Worm (Caenorhabditis elegans) whole organism, L2 larva: Measurements from ENCODE around the gene ekl-5.

Experiments used
- C34F6.9 ChIP-seq: fragments of 150-350 bp; optimal IDR thresholded peaks from 2 replicates; lab custom pipeline; 2014; ENCODE audit warnings: missing biosample characterization, missing genetic modification characterization
- F13H6.1 ChIP-seq: sonication (generic microtip); optimal IDR thresholded peaks from 2 replicates; lab custom pipeline; 2016; ENCODE audit warnings: missing genetic modification characterization, missing compliant biosample characterization
- R02D3.7 ChIP-seq: fragments of 150-350 bp; optimal IDR thresholded peaks from 2 replicates; lab custom pipeline; 2014; ENCODE audit warnings: missing biosample characterization, missing genetic modification characterization
- Y55F3AM.14 ChIP-seq: fragments of 200-800 bp; sonication (Bioruptor generic); optimal IDR thresholded peaks from 2 replicates; lab custom pipeline; 2018; ENCODE audit warnings: mild to moderate bottlenecking, missing genetic modification characterization, missing compliant biosample characterization
- alr-1 ChIP-seq: fragments of 150-350 bp; optimal IDR thresholded peaks from 2 replicates; lab custom pipeline; 2014; ENCODE audit warnings: missing biosample characterization, missing genetic modification characterization
- ama-1 ChIP-seq: fragments of 150-350 bp; optimal IDR thresholded peaks from 2 replicates; lab custom pipeline; 2018; ENCODE audit warnings: inconsistent platforms
- blmp-1 ChIP-seq: sonication (generic microtip); optimal IDR thresholded peaks from 2 replicates; lab custom pipeline; 2017; ENCODE audit warnings: missing genetic modification characterization, mild to moderate bottlenecking, missing compliant biosample characterization, antibody characterized with exemption, moderate library complexity; ENCODE audit not compliant: insufficient read depth
- ceh-16 ChIP-seq: fragments of 150-350 bp; optimal IDR thresholded peaks from 2 replicates; lab custom pipeline; 2014; ENCODE audit warnings: missing biosample characterization, missing genetic modification characterization
- crh-2 ChIP-seq: sonication (generic microtip); optimal IDR thresholded peaks from 2 replicates; lab custom pipeline; 2017; ENCODE audit warnings: missing biosample characterization, missing genetic modification characterization
- dmd-4 ChIP-seq: sonication (generic microtip); optimal IDR thresholded peaks from 2 replicates; lab custom pipeline; 2017; ENCODE audit warnings: missing biosample characterization, missing genetic modification characterization
- egl-27 ChIP-seq: sonication (generic microtip); optimal IDR thresholded peaks from 3 replicates; lab custom pipeline; 2017; ENCODE audit warnings: missing biosample characterization, missing genetic modification reagents, missing genetic modification characterization
- elt-3 ChIP-seq: sonication (generic microtip); optimal IDR thresholded peaks from 2 replicates; lab custom pipeline; 2017; ENCODE audit warnings: missing biosample characterization, missing genetic modification characterization
- fos-1 ChIP-seq: fragments of 150-350 bp; optimal IDR thresholded peaks from 2 replicates; lab custom pipeline; 2014; ENCODE audit warnings: missing biosample characterization, missing genetic modification characterization
- lin-13 ChIP-seq: fragments of 150-350 bp; optimal IDR thresholded peaks from 2 replicates; lab custom pipeline; 2014; ENCODE audit warnings: missing biosample characterization, missing genetic modification reagents, missing genetic modification characterization
- lsy-2 ChIP-seq, 2 experiments: fragments of 150-350 bp in 1 of 2; sonication (generic microtip) in 1 of 2; optimal IDR thresholded peaks; 2 replicates each; lab custom pipeline; 2014 to 2017; ENCODE audit warnings: missing biosample characterization in 2 of 2, missing genetic modification characterization in 2 of 2
- nhr-10 ChIP-seq: sonication (generic microtip); optimal IDR thresholded peaks from 2 replicates; lab custom pipeline; 2017; ENCODE audit warnings: missing biosample characterization, missing genetic modification characterization
- nhr-11 ChIP-seq: fragments of 150-350 bp; optimal IDR thresholded peaks from 2 replicates; lab custom pipeline; 2014; ENCODE audit warnings: missing biosample characterization, missing genetic modification characterization
- nhr-12 ChIP-seq: fragments of 150-350 bp; optimal IDR thresholded peaks from 2 replicates; lab custom pipeline; 2014; ENCODE audit warnings: missing biosample characterization, missing genetic modification characterization
- nhr-129 ChIP-seq: fragments of 150-350 bp; optimal IDR thresholded peaks from 2 replicates; lab custom pipeline; 2014; ENCODE audit warnings: missing biosample characterization, missing genetic modification characterization
- nhr-21 ChIP-seq: fragments of 150-350 bp; optimal IDR thresholded peaks from 2 replicates; lab custom pipeline; 2014; ENCODE audit warnings: missing biosample characterization, missing genetic modification characterization
- nhr-23 ChIP-seq: fragments of 150-350 bp; optimal IDR thresholded peaks from 2 replicates; lab custom pipeline; 2014; ENCODE audit warnings: missing biosample characterization, missing genetic modification reagents, missing genetic modification characterization
- nhr-25 ChIP-seq: fragments of 150-350 bp; sonication (generic microtip); optimal IDR thresholded peaks from 3 replicates; lab custom pipeline; 2014; ENCODE audit warnings: missing biosample characterization, missing genetic modification characterization
- nhr-6 ChIP-seq: fragments of 150-350 bp; optimal IDR thresholded peaks from 2 replicates; lab custom pipeline; 2014; ENCODE audit warnings: missing biosample characterization, missing genetic modification characterization
- nhr-77 ChIP-seq: fragments of 150-350 bp; optimal IDR thresholded peaks from 2 replicates; lab custom pipeline; 2014; ENCODE audit warnings: missing biosample characterization, missing genetic modification characterization
- peb-1 ChIP-seq: fragments of 150-350 bp; optimal IDR thresholded peaks from 2 replicates; lab custom pipeline; 2014; ENCODE audit warnings: missing biosample characterization, missing genetic modification characterization
- sma-3 ChIP-seq: sonication (generic microtip); optimal IDR thresholded peaks from 2 replicates; lab custom pipeline; 2016; ENCODE audit warnings: missing genetic modification reagents, missing genetic modification characterization, missing compliant biosample characterization
- sma-9 ChIP-seq, 2 experiments: fragments of 150-350 bp in 1 of 2; sonication (generic microtip) in 1 of 2; optimal IDR thresholded peaks; 2 replicates each; lab custom pipeline; 2014 to 2016; ENCODE audit warnings: missing genetic modification characterization in 2 of 2, mild to moderate bottlenecking in 1 of 2, missing biosample characterization in 1 of 2, missing compliant biosample characterization in 1 of 2, missing genetic modification reagents in 1 of 2, moderate library complexity in 1 of 2
- unc-39 ChIP-seq: fragments of 150-350 bp; optimal IDR thresholded peaks from 2 replicates; lab custom pipeline; 2014; ENCODE audit warnings: missing biosample characterization, missing genetic modification characterization
- unc-55 ChIP-seq: fragments of 150-350 bp; sonication (generic microtip); optimal IDR thresholded peaks from 3 replicates; lab custom pipeline; 2014; ENCODE audit warnings: missing biosample characterization, missing genetic modification reagents, missing genetic modification characterization
- unc-62 ChIP-seq: fragments of 150-350 bp; optimal IDR thresholded peaks from 2 replicates; lab custom pipeline; 2014; ENCODE audit warnings: missing biosample characterization, missing genetic modification reagents, missing genetic modification characterization
- ztf-11 ChIP-seq: sonication (generic microtip); optimal IDR thresholded peaks from 2 replicates; lab custom pipeline; 2017; ENCODE audit warnings: missing biosample characterization, missing genetic modification characterization

ekl-5 gene

DNA sequence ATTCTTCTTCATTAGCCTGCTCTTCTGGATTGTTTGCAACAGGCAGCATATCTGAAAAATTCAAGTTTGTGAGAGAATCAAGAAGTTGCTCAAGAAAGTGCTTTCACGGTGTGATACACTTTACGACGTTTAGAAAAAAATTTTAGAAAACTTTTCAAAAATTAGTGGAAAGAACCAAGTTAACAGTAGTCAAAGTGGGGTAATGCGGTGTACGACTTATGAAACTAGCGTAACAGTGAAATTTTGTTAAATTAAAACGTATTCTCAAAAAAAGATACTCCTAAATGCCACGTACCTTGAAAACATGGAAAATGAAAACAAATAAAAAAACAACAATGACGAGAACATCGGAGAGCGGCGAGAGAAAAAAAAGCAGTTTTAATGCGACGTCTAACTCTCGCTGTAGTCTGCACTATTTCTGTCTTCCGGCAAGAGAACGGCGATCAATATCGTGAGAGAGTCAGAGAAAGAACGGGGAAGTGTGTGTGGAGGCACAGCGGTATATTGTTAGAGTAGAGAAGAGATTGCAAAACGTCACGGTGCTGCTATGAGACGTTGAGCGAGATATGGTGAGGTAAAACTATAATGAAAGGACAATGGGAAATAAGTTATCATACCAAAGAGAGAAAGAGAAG lies at the start of gene ekl-5:
ekl-5 (minus strand) TSS at position 51 of the 635 bp plus-strand sequence.
- no peak for TF ChIP-seq dmd-4 (tag; lab: Kevin White, UChicago)
- peak; percentile 70 for TF ChIP-seq unc-55
- TF ChIP-seq egl-27 (tag; lab: Kevin White, UChicago): peak; percentile 61
- TF ChIP-seq lsy-2 (tag; optimal IDR thresholded peaks at IDR 0.05; lab: Kevin White, UChicago): peak in 1 of 2 experiments; percentile 65
- no peak for TF ChIP-seq lin-13 (GFP tag; lab: Kevin White, UChicago)
- no peak for TF ChIP-seq ama-1 (lab: Kevin White, UChicago)
- peak; percentile 80 for TF ChIP-seq crh-2
- TF ChIP-seq nhr-10 (tag; lab: Kevin White, UChicago): no peak
- peak; percentile 78 for TF ChIP-seq sma-9 (GFP tag; optimal IDR thresholded peaks at IDR 0.05; lab: Kevin White, UChicago)
- no peak for TF ChIP-seq sma-9 (tag; optimal IDR thresholded peaks at IDR 0.05; lab: Kevin White, UChicago)
- TF ChIP-seq fos-1 (tag; lab: Kevin White, UChicago): peak; percentile 87
- peak; percentile 70 for TF ChIP-seq F13H6.1 (tag; lab: Kevin White, UChicago)
- no peak for TF ChIP-seq unc-39 (tag; lab: Kevin White, UChicago)
- TF ChIP-seq sma-3 (GFP tag; lab: Kevin White, UChicago): peak; percentile 58
- TF ChIP-seq nhr-25 (tag; lab: Kevin White, UChicago): peak; percentile 50
- peak; percentile 55 for TF ChIP-seq nhr-6
- peak; percentile 52 for TF ChIP-seq nhr-129 (tag; lab: Kevin White, UChicago)
- no peak for TF ChIP-seq R02D3.7 (tag; lab: Kevin White, UChicago)
- TF ChIP-seq unc-62: no peak
- TF ChIP-seq nhr-21: peak; percentile 2
- TF ChIP-seq peb-1: no peak
- TF ChIP-seq ceh-16 (tag; lab: Kevin White, UChicago): peak; percentile 1
- TF ChIP-seq C34F6.9: peak; percentile 76
- TF ChIP-seq, all 48 proteins: peak for 14

DNA sequence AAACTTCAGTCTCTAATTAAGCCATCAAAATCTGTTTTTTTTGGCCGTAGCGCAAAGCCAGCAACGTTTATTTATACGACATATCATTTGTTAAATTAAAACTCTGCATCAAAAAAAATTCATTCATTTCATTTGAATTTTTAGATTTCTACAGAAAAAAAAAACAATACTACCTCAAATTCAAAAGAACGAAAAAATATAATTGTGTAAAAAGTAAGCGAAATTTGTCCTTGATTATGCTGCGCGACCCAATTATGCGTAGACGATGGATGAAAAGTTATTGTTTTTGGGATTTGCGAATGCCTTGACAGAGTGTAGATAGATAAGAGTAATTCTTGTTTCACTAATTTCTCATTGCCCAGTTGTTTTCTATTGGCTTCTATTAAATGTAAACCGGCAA lies 46.2 kb upstream of the ekl-5 start, which contains the start of gene F48F7.3:
F48F7.3 (plus strand) TSS at position 301 of the 400 bp plus-strand sequence.
- TF ChIP-seq nhr-10 (tag; lab: Kevin White, UChicago): no peak
- no peak for TF ChIP-seq alr-1 (tag; lab: Kevin White, UChicago)
- no peak for TF ChIP-seq peb-1
- no peak for TF ChIP-seq sma-3 (GFP tag; lab: Kevin White, UChicago)
- TF ChIP-seq nhr-25 (tag; lab: Kevin White, UChicago): no peak
- TF ChIP-seq crh-2: no peak

DNA sequence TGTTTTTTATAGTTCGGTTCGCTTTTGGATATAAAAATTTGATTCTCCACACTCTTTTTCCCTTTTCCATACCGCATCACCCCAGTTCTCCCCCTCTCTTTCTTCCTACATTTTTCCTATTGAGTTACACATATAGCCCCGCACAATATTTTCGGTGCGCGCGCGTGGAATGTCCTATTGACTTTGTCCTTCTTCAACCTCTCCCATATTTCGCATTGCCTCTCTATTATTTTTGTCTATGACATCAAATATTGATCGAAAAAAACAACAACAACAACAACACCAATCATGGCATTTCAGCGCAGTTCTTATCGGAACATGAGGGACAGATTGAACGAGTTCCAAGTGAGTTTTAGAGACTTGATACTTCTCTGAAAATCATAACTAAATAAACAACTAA lies 42.9 kb upstream of the ekl-5 start, which contains the start of gene syx-2:
syx-2 (plus strand) TSS at position 301 of the 400 bp plus-strand sequence.
- TF ChIP-seq blmp-1 (tag; lab: Kevin White, UChicago) (no peak), nhr-11 (tag; lab: Kevin White, UChicago) (no peak), nhr-23 (tag; lab: Kevin White, UChicago) (no peak), nhr-77 (tag; lab: Kevin White, UChicago) (no peak), elt-3 (tag; lab: Kevin White, UChicago) (no peak)

DNA sequence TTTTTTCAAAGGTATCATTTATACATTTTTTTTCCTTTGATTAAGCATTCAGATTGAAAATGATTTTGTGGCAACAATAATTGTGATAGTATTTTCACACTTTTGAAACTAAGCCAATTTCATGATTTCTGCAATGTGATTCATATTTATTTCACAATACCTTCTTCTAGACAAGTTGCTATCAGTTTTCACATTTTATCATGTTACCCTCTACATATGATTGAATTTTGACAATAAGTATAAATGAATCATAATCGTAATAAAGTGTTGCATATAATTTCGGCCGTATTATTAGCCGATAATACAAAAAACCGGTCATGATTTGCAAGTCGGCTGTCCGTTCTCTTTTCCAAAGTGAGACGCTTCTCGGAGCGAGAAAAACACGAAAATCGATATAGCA lies 42.4 kb upstream of the ekl-5 start:
- TF ChIP-seq ztf-11: no peak
- TF ChIP-seq fos-1 (tag; lab: Kevin White, UChicago): peak; percentile 70
- no peak for TF ChIP-seq sma-3 (GFP tag; lab: Kevin White, UChicago)

ce11 chrX:13958451-13958850 lies 41.5 kb upstream of the ekl-5 start:
- TF ChIP-seq fos-1 (tag; lab: Kevin White, UChicago) (no peak), Y55F3AM.14 (GFP tag; lab: Kevin White, UChicago) (no peak), nhr-129 (tag; lab: Kevin White, UChicago) (peak; percentile 9), nhr-6 (no peak), nhr-23 (tag; lab: Kevin White, UChicago) (no peak), nhr-12 (no peak), F13H6.1 (tag; lab: Kevin White, UChicago) (peak; percentile 56)
- TF ChIP-seq, all 48 proteins: peak for 2

- TF ChIP-seq unc-62: no peak
Measured at ce11 chrX:13952347-13952746, 35.4 kb upstream of the ekl-5 start.
